Fruit fly (Drosophila melanogaster) whole organism, embryonic: ENCODE data around the gene fusl.

Source experiments
- Abd-B ChIP-seq: fragments of 200-800 bp; sonication (Bioruptor generic); optimal IDR thresholded peaks from 2 replicates; lab custom pipeline; 2018; ENCODE audit warnings: missing biosample characterization, mild to moderate bottlenecking, missing genetic modification characterization, moderate library complexity
- CG11695 ChIP-seq: fragments of 200-800 bp; sonication (Bioruptor generic); IDR thresholded peaks from 3 replicates; pipeline ENCODE4 v1.3.6; 2022; ENCODE audit warnings: missing biosample characterization, missing genetic modification characterization
- CG11696 ChIP-seq: fragments of 200-800 bp; sonication (Bioruptor generic); IDR thresholded peaks from 2 replicates; pipeline ENCODE4 v1.3.6; 2022; ENCODE audit warnings: missing biosample characterization, missing genetic modification characterization
- CG13287 ChIP-seq: fragments of 200-800 bp; sonication (Bioruptor generic); IDR thresholded peaks from 2 replicates; pipeline ENCODE4 v1.3.6; 2022; ENCODE audit warnings: missing biosample characterization, missing genetic modification characterization; ENCODE audit not compliant: partially characterized antibody
- CG17612 ChIP-seq: fragments of 200-800 bp; sonication (Bioruptor generic); IDR thresholded peaks from 2 replicates; pipeline ENCODE4 v1.3.6; 2022; ENCODE audit warnings: missing biosample characterization, missing genetic modification characterization
- CG18619 ChIP-seq: fragments of 200-800 bp; sonication (Bioruptor generic); optimal IDR thresholded peaks from 3 replicates; lab custom pipeline; 2017; ENCODE audit warnings: missing biosample characterization, mild to moderate bottlenecking, missing genetic modification characterization
- CG30403 ChIP-seq: fragments of 200-800 bp; sonication (Bioruptor generic); optimal IDR thresholded peaks from 3 replicates; lab custom pipeline; 2016; ENCODE audit warnings: missing biosample characterization, missing genetic modification characterization
- CG32532 ChIP-seq: fragments of 200-800 bp; sonication (Bioruptor generic); IDR thresholded peaks from 2 replicates; pipeline ENCODE4 v1.3.6; 2022; ENCODE audit warnings: missing biosample characterization, missing genetic modification characterization
- CG6175 ChIP-seq: fragments of 200-800 bp; sonication (Bioruptor generic); IDR thresholded peaks from 3 replicates; pipeline ENCODE4 v1.3.6; 2022; ENCODE audit warnings: missing biosample characterization, missing genetic modification characterization
- CG6272 ChIP-seq: fragments of 200-800 bp; sonication (Bioruptor generic); IDR thresholded peaks from 2 replicates; pipeline ENCODE4 v1.3.6; 2022; ENCODE audit warnings: missing biosample characterization, missing genetic modification characterization
- CG6813 ChIP-seq: fragments of 200-800 bp; sonication (Bioruptor generic); optimal IDR thresholded peaks from 2 replicates; lab custom pipeline; 2017; ENCODE audit warnings: missing biosample characterization, missing genetic modification characterization, mild to moderate bottlenecking, moderate library complexity, missing genetic modification reagents
- CG8478 ChIP-seq: fragments of >200 bp; optimal IDR thresholded peaks from 2 replicates; lab custom pipeline; 2018
- CG8924 ChIP-seq: fragments of 200-800 bp; optimal IDR thresholded peaks from 3 replicates; lab custom pipeline; 2019; ENCODE audit warnings: missing biosample characterization, mild to moderate bottlenecking, missing genetic modification characterization, moderate library complexity
- CG9215 ChIP-seq: fragments of 200-800 bp; sonication (Bioruptor generic); IDR thresholded peaks from 2 replicates; pipeline ENCODE4 v1.3.6; 2022; ENCODE audit warnings: missing biosample characterization, missing genetic modification characterization
- Ets97D ChIP-seq: fragments of 200-800 bp; sonication (Bioruptor generic); optimal IDR thresholded peaks from 3 replicates; lab custom pipeline; 2016; ENCODE audit warnings: missing biosample characterization, missing genetic modification characterization
- HLH3B ChIP-seq: fragments of 200-800 bp; sonication (Bioruptor generic); IDR thresholded peaks from 2 replicates; pipeline ENCODE4 v1.3.6; 2022; ENCODE audit warnings: missing biosample characterization, missing genetic modification characterization
- Jarid2 ChIP-seq: fragments of 200-800 bp; sonication (Bioruptor generic); optimal IDR thresholded peaks from 3 replicates; lab custom pipeline; 2017; ENCODE audit warnings: mild to moderate bottlenecking, missing biosample characterization, missing genetic modification reagents, missing genetic modification characterization
- Lpt ChIP-seq: fragments of >200 bp; optimal IDR thresholded peaks from 2 replicates; lab custom pipeline; 2018; ENCODE audit warnings: missing biosample characterization, missing genetic modification characterization
- MESR4 ChIP-seq: fragments of 200-800 bp; sonication (Bioruptor generic); optimal IDR thresholded peaks from 2 replicates; lab custom pipeline; 2018; ENCODE audit warnings: missing biosample characterization, mild to moderate bottlenecking, missing genetic modification characterization, moderate library complexity
- Max ChIP-seq: fragments of 200-800 bp; sonication (Bioruptor generic); optimal IDR thresholded peaks from 2 replicates; lab custom pipeline; 2016; ENCODE audit warnings: missing biosample characterization, mild to moderate bottlenecking, missing genetic modification characterization
- NfI ChIP-seq: fragments of 200-800 bp; sonication (Bioruptor generic); optimal IDR thresholded peaks from 3 replicates; lab custom pipeline; 2018; ENCODE audit warnings: missing biosample characterization, mild to moderate bottlenecking, missing genetic modification characterization, moderate library complexity
- PHDP ChIP-seq: fragments of 200-800 bp; sonication (Bioruptor generic); optimal IDR thresholded peaks from 3 replicates; lab custom pipeline; 2018; ENCODE audit warnings: missing biosample characterization, mild to moderate bottlenecking, missing genetic modification characterization, moderate library complexity
- Scr ChIP-seq: fragments of 200-800 bp; sonication (Bioruptor generic); IDR thresholded peaks from 2 replicates; pipeline ENCODE4 v1.3.6; 2022; ENCODE audit warnings: missing biosample characterization, missing genetic modification characterization; ENCODE audit not compliant: partially characterized antibody
- Sry-β ChIP-seq: fragments of 200-800 bp; sonication (Bioruptor generic); optimal IDR thresholded peaks from 2 replicates; lab custom pipeline; 2018; ENCODE audit warnings: missing biosample characterization, mild to moderate bottlenecking, missing genetic modification characterization, moderate library complexity
- Usf ChIP-seq: fragments of 200-800 bp; sonication (Bioruptor generic); optimal IDR thresholded peaks from 2 replicates; lab custom pipeline; 2017; ENCODE audit warnings: missing genotype, missing biosample characterization, missing genetic modification characterization
- aop ChIP-seq: fragments of 200-800 bp; sonication (Bioruptor generic); IDR thresholded peaks from 2 replicates; pipeline ENCODE4 v1.3.6; 2022; ENCODE audit warnings: missing biosample characterization, missing genetic modification characterization
- ap ChIP-seq: fragments of 200-800 bp; sonication (Bioruptor generic); IDR thresholded peaks from 2 replicates; pipeline ENCODE4 v1.3.6; 2022; ENCODE audit warnings: missing biosample characterization, missing genetic modification characterization
- bowl ChIP-seq: fragments of 200-800 bp; sonication (Bioruptor generic); IDR thresholded peaks from 2 replicates; pipeline ENCODE4 v1.3.6; 2022; ENCODE audit warnings: missing biosample characterization, missing genetic modification characterization
- cg ChIP-seq: fragments of 200-800 bp; sonication (Bioruptor generic); optimal IDR thresholded peaks from 3 replicates; lab custom pipeline; 2019; ENCODE audit warnings: missing biosample characterization, mild to moderate bottlenecking, missing genetic modification characterization, moderate library complexity
- chm ChIP-seq: fragments of 200-800 bp; sonication (Bioruptor generic); IDR thresholded peaks from 2 replicates; pipeline ENCODE4 v1.3.6; 2022; ENCODE audit warnings: missing biosample characterization, missing genetic modification characterization
- ci ChIP-seq: fragments of 200-800 bp; sonication (Bioruptor generic); IDR thresholded peaks from 3 replicates; pipeline ENCODE4 v1.3.6; 2022; ENCODE audit warnings: missing biosample characterization, missing genetic modification characterization
- crp ChIP-seq, 2 experiments: fragments of 200-800 bp; sonication (Bioruptor generic); optimal IDR thresholded peaks; 2 replicates in 1 of 2; 3 replicates in 1 of 2; lab custom pipeline; 2017; ENCODE audit warnings: missing biosample characterization in 2 of 2, missing genetic modification characterization in 2 of 2, mild to moderate bottlenecking in 1 of 2, moderate library complexity in 1 of 2
- cwo ChIP-seq: fragments of 200-800 bp; sonication (Bioruptor generic); optimal IDR thresholded peaks from 3 replicates; lab custom pipeline; 2017; ENCODE audit warnings: missing biosample characterization, missing genetic modification characterization, mild to moderate bottlenecking, moderate library complexity, missing genetic modification reagents
- eyg ChIP-seq: fragments of 200-800 bp; sonication (Bioruptor generic); optimal IDR thresholded peaks from 3 replicates; lab custom pipeline; 2016; ENCODE audit warnings: missing biosample characterization, missing genetic modification characterization
- hth ChIP-seq: fragments of >200 bp; optimal IDR thresholded peaks from 2 replicates; lab custom pipeline; 2017; ENCODE audit warnings: inconsistent platforms
- nerfin-2 ChIP-seq: fragments of 200-800 bp; sonication (Bioruptor generic); IDR thresholded peaks from 2 replicates; pipeline ENCODE4 v1.3.6; 2022; ENCODE audit warnings: missing biosample characterization, missing genetic modification characterization; ENCODE audit not compliant: partially characterized antibody
- onecut ChIP-seq: fragments of 200-800 bp; sonication (Bioruptor generic); IDR thresholded peaks from 2 replicates; pipeline ENCODE4 v1.3.6; 2022; ENCODE audit warnings: missing biosample characterization, missing genetic modification characterization
- pfk ChIP-seq: fragments of 200-800 bp; sonication (Bioruptor generic); optimal IDR thresholded peaks from 2 replicates; lab custom pipeline; 2018; ENCODE audit warnings: missing biosample characterization, mild to moderate bottlenecking, missing genetic modification characterization, moderate library complexity
- row ChIP-seq: fragments of 200-800 bp; sonication (Bioruptor generic); IDR thresholded peaks from 3 replicates; pipeline ENCODE4 v1.3.6; 2022; ENCODE audit warnings: missing biosample characterization, missing genetic modification characterization
- run ChIP-seq: fragments of 200-800 bp; sonication (Bioruptor generic); optimal IDR thresholded peaks from 3 replicates; lab custom pipeline; 2018; ENCODE audit warnings: missing biosample characterization, mild to moderate bottlenecking, missing genetic modification characterization
- sc ChIP-seq, 3 experiments: fragments of >200 bp in 2 of 3; fragments of 200-800 bp in 1 of 3; sonication (Bioruptor generic) in 1 of 3; optimal IDR thresholded peaks; 2 replicates in 2 of 3; 3 replicates in 1 of 3; lab custom pipeline; 2017; ENCODE audit warnings: mild to moderate bottlenecking in 1 of 3, missing biosample characterization in 1 of 3, missing genetic modification characterization in 1 of 3, missing genetic modification reagents in 1 of 3
- schlank ChIP-seq: fragments of 200-800 bp; sonication (Bioruptor generic); optimal IDR thresholded peaks from 2 replicates; lab custom pipeline; 2018; ENCODE audit warnings: missing biosample characterization, mild to moderate bottlenecking, missing genetic modification characterization
- sim ChIP-seq: fragments of 200-800 bp; sonication (Bioruptor generic); IDR thresholded peaks from 2 replicates; pipeline ENCODE4 v1.3.6; 2022; ENCODE audit warnings: missing biosample characterization, missing genetic modification characterization
- tap ChIP-seq: fragments of 200-800 bp; optimal IDR thresholded peaks from 3 replicates; lab custom pipeline; 2019; ENCODE audit warnings: missing biosample characterization, mild to moderate bottlenecking, missing genetic modification characterization, moderate library complexity
- vvl ChIP-seq: fragments of 200-800 bp; sonication (Bioruptor generic); IDR thresholded peaks from 2 replicates; pipeline ENCODE4 v1.3.6; 2022; ENCODE audit warnings: missing biosample characterization, missing genetic modification characterization
- wor ChIP-seq: fragments of 200-800 bp; sonication (Bioruptor generic); IDR thresholded peaks from 2 replicates; pipeline ENCODE4 v1.3.6; 2022; ENCODE audit warnings: missing biosample characterization, missing genetic modification characterization
- zen ChIP-seq: fragments of 200-800 bp; sonication (Bioruptor generic); optimal IDR thresholded peaks from 3 replicates; lab custom pipeline; 2018; ENCODE audit warnings: missing biosample characterization, mild to moderate bottlenecking, missing genetic modification characterization, moderate library complexity
- zf30C ChIP-seq: fragments of 200-800 bp; sonication (Bioruptor generic); optimal IDR thresholded peaks from 3 replicates; lab custom pipeline; 2018; ENCODE audit warnings: missing biosample characterization, mild to moderate bottlenecking, missing genetic modification characterization

The fusl gene

dm6 chr2L:5324958-5325850, 12.7 kb downstream of the fusl start (continued):
- TF ChIP-seq CG6813 (peak; percentile 67), Lpt (GFP tag; lab: Kevin White, UChicago) (no peak), cwo (peak; percentile 43), ci (peak; percentile 59; the same call in 2 of the 3 replicates), aop (GFP tag; lab: Robert Waterston, UW) (0 out of 2 replicates have a peak, but pooled peaks have one; percentile 56), Abd-B (peak; percentile 3), Scr (GFP tag; lab: Robert Waterston, UW) (peak; percentile 77), hth (lab: Kevin White, UChicago) (no peak), PHDP (tag; lab: Kevin White, UChicago) (peak; percentile 21), wor (GFP tag; lab: Robert Waterston, UW) (0 out of 2 replicates have a peak, but pooled peaks have one; percentile 16), sim (GFP tag; lab: Robert Waterston, UW) (no peak), vvl (GFP tag; lab: Robert Waterston, UW) (peak; percentile 78), Max (GFP tag; lab: Kevin White, UChicago) (no peak), cg (GFP tag; lab: Kevin White, UChicago) (peak; percentile 89), CG11696 (peak; percentile 83), MESR4 (GFP tag; lab: Kevin White, UChicago) (peak; percentile 23), zf30C (GFP tag; lab: Kevin White, UChicago) (no peak), tap (tag; lab: Kevin White, UChicago) (no peak), Sry-β (GFP tag; lab: Kevin White, UChicago) (peak; percentile 1), Jarid2 (GFP tag; lab: Kevin White, UChicago) (no peak), sc (optimal IDR thresholded peaks at IDR 0.05; lab: Kevin White, UChicago) (no peak), sc (GFP tag; optimal IDR thresholded peaks at IDR 0.05; lab: Kevin White, UChicago) (no peak), CG18619 (GFP tag; lab: Kevin White, UChicago) (peak; percentile 13), chm (GFP tag; lab: Robert Waterston, UW) (peak; percentile 59), CG13287 (GFP tag; lab: Robert Waterston, UW) (peak; percentile 77), NfI (GFP tag; lab: Kevin White, UChicago) (no peak), CG9215 (GFP tag; lab: Robert Waterston, UW) (peak; percentile 57), run (tag; lab: Kevin White, UChicago) (no peak), Usf (peak; percentile 15), CG8478 (no peak), CG6272 (GFP tag; lab: Robert Waterston, UW) (peak; percentile 36), crp (GFP tag; optimal IDR thresholded peaks at IDR 0.05; lab: Kevin White, UChicago) (peak in 1 of 2 experiments; percentile 39), eyg (GFP tag; lab: Kevin White, UChicago) (no peak), CG8924 (tag; lab: Kevin White, UChicago) (peak; percentile 14), pfk (no peak), CG32532 (GFP tag; lab: Robert Waterston, UW) (peak; percentile 86), ap (GFP tag; lab: Robert Waterston, UW) (peak; percentile 22; the same call in 1 of the 2 replicates), HLH3B (GFP tag; lab: Robert Waterston, UW) (peak; percentile 53; the same call in 1 of the 2 replicates), Ets97D (peak; percentile 18), zen (tag; lab: Kevin White, UChicago) (peak; percentile 54), bowl (peak; percentile 37; the same call in 1 of the 2 replicates), onecut (GFP tag; lab: Robert Waterston, UW) (no peak), CG30403 (GFP tag; lab: Kevin White, UChicago) (peak; percentile 14), CG11695 (GFP tag; lab: Robert Waterston, UW) (peak; percentile 58; the same call in 1 of the 3 replicates), row (GFP tag; lab: Robert Waterston, UW) (peak; percentile 59), CG6175 (peak; percentile 44; the same call in 1 of the 3 replicates), nerfin-2 (GFP tag; lab: Robert Waterston, UW) (peak; percentile 29; the same call in 1 of the 2 replicates), CG17612 (GFP tag; lab: Robert Waterston, UW) (no peak), schlank (tag; lab: Kevin White, UChicago) (no peak)
